Worm (Caenorhabditis elegans): ENCODE measurements around the gene fem-1.

- TF ChIP-seq lsy-2 (tag; optimal IDR thresholded peaks at IDR 0.05) (no peak), tbx-2 (tag; optimal IDR thresholded peaks at IDR 0.05) (no peak), sptf-1 (tag; optimal IDR thresholded peaks at IDR 0.05) (no peak), nhr-11 (tag; optimal IDR thresholded peaks at IDR 0.05) (no peak), elt-2 (tag; optimal IDR thresholded peaks at IDR 0.05) (no peak), C34B4.2 (tag; optimal IDR thresholded peaks at IDR 0.05) (no peak), ceh-82 (tag; optimal IDR thresholded peaks at IDR 0.05) (no peak), unc-62 (GFP tag; optimal IDR thresholded peaks at IDR 0.05) (no peak)
These were observed 44.6 kb downstream of the fem-1 start for ce11 chrIV:5493135-5493534.
